Fruit fly (Drosophila melanogaster) whole organism, embryonic: ENCODE measurements around the gene Prosbeta2.
A peak's percentile ranks its signal among the peaks of the same experiment; 100 is the strongest.

Source experiments
- CG10209 ChIP-seq: fragments of 200-800 bp; sonication (Bioruptor generic); optimal IDR thresholded peaks from 3 replicates; lab custom pipeline; 2017; ENCODE audit warnings: missing biosample characterization, mild to moderate bottlenecking, missing genetic modification characterization, missing genetic modification reagents
- CG30431 ChIP-seq: fragments of 200-800 bp; sonication (Bioruptor generic); optimal IDR thresholded peaks from 2 replicates; lab custom pipeline; 2017; ENCODE audit warnings: missing biosample characterization, missing genetic modification characterization
- CG4282 ChIP-seq: fragments of 200-800 bp; sonication (Bioruptor generic); optimal IDR thresholded peaks from 2 replicates; lab custom pipeline; 2016; ENCODE audit warnings: missing biosample characterization, missing genetic modification characterization
- CG4854 ChIP-seq: fragments of 200-800 bp; sonication (Bioruptor generic); optimal IDR thresholded peaks from 2 replicates; lab custom pipeline; 2016; ENCODE audit warnings: missing biosample characterization, missing genetic modification characterization, inconsistent platforms
- MTF-1 ChIP-seq: fragments of 200-800 bp; sonication (Bioruptor generic); optimal IDR thresholded peaks from 2 replicates; lab custom pipeline; 2018; ENCODE audit warnings: missing biosample characterization, mild to moderate bottlenecking, missing genetic modification characterization, borderline replicate concordance
- Oaz ChIP-seq: fragments of 200-800 bp; sonication (Bioruptor generic); IDR thresholded peaks from 2 replicates; pipeline ENCODE4 v1.3.6; 2022; ENCODE audit warnings: missing biosample characterization, missing genetic modification characterization
- hth ChIP-seq: fragments of >200 bp; optimal IDR thresholded peaks from 2 replicates; lab custom pipeline; 2017; ENCODE audit warnings: inconsistent platforms
- phol ChIP-seq: fragments of 200-800 bp; sonication (Bioruptor generic); optimal IDR thresholded peaks from 3 replicates; lab custom pipeline; 2018; ENCODE audit warnings: missing biosample characterization, mild to moderate bottlenecking, missing genetic modification characterization, moderate library complexity
- scrt ChIP-seq: fragments of 200-800 bp; sonication (Bioruptor generic); optimal IDR thresholded peaks from 2 replicates; lab custom pipeline; 2018; ENCODE audit warnings: missing biosample characterization, mild to moderate bottlenecking, missing genetic modification characterization, moderate library complexity
- tgo ChIP-seq: fragments of 200-800 bp; sonication (Bioruptor generic); IDR thresholded peaks from 3 replicates; pipeline ENCODE4 v1.3.6; 2022; ENCODE audit warnings: missing biosample characterization, missing genetic modification characterization
- zfh1 ChIP-seq: fragments of 200-800 bp; sonication (Bioruptor generic); IDR thresholded peaks from 3 replicates; pipeline ENCODE4 v1.3.6; 2022; ENCODE audit warnings: missing biosample characterization, missing genetic modification characterization

DNA sequence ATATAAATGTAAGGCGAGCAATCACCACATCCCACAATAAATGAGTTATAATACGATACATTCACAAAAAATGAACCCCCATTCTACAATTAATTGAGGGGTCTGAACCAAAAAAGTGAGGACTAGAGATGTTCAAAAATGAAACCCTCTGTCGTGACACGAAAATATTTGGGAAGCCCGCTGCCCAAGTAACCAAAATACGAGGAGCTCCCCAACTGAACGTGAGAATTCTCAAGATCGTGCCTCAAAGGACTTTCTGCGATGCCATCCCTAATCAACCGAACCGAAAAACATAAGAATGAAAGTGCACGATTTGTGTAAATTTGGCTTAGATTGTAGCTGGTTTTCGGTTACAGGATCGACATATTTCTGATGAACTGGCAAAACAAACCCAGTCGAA, 25.2 kb upstream of the Prosbeta2 start, which contains the start of gene Ocho:
- TF ChIP-seq phol (tag; lab: Kevin White, UChicago) (no peak), hth (lab: Kevin White, UChicago) (no peak), Oaz (no peak), CG30431 (GFP tag; lab: Kevin White, UChicago) (no peak), MTF-1 (GFP tag; lab: Kevin White, UChicago) (no peak), zfh1 (GFP tag; lab: Robert Waterston, UW) (peak; percentile 57; the same call in 2 of the 3 replicates), CG4282 (GFP tag; lab: Kevin White, UChicago) (no peak), CG4854 (GFP tag; lab: Kevin White, UChicago) (no peak), tgo (no peak), scrt (no peak), CG10209 (no peak)
